Worm (Caenorhabditis elegans): Measurements from ENCODE around the gene ceh-53.

The ceh-53 gene

ce11 chrIV:3497909-3498308 lies at the start of gene ceh-53:
Gene ceh-53, plus strand, starts transcription at chrIV:3498209.
- TF ChIP-seq ref-1 (GFP tag; conservative IDR thresholded peaks at IDR 0.05) (no peak), med-1 (GFP tag; optimal IDR thresholded peaks at IDR 0.05; ENCODE audit: insufficient read depth) (no peak), tab-1 (GFP tag; IDR thresholded peaks at IDR 0.05) (no peak), ztf-23 (GFP tag; IDR thresholded peaks at IDR 0.05) (no peak), T22C8.4 (GFP tag; IDR thresholded peaks at IDR 0.05) (no peak), cog-1 (tag; optimal IDR thresholded peaks at IDR 0.05) (no peak), flt-1 (GFP tag; IDR thresholded peaks at IDR 0.05) (no peak), ztf-29 (GFP tag; IDR thresholded peaks at IDR 0.05) (no peak), klf-2 (GFP tag; conservative IDR thresholded peaks at IDR 0.05) (no peak)

ce11 chrIV:3452516-3452915 lies 45.5 kb upstream of the ceh-53 start:
- TF ChIP-seq med-1 (GFP tag; optimal IDR thresholded peaks at IDR 0.05; ENCODE audit: insufficient read depth) (no peak), flt-1 (GFP tag; IDR thresholded peaks at IDR 0.05) (no peak), klf-2 (GFP tag; conservative IDR thresholded peaks at IDR 0.05) (no peak), tab-1 (GFP tag; IDR thresholded peaks at IDR 0.05) (no peak), ref-1 (GFP tag; conservative IDR thresholded peaks at IDR 0.05) (no peak), ztf-23 (GFP tag; IDR thresholded peaks at IDR 0.05) (no peak), T22C8.4 (GFP tag; IDR thresholded peaks at IDR 0.05) (no peak), cog-1 (tag; optimal IDR thresholded peaks at IDR 0.05) (no peak), ztf-29 (GFP tag; IDR thresholded peaks at IDR 0.05) (no peak)

- TF ChIP-seq cog-1 (tag; optimal IDR thresholded peaks at IDR 0.05) = no peak
- TF ChIP-seq flt-1 (GFP tag; IDR thresholded peaks at IDR 0.05) = no peak
- TF ChIP-seq med-1 (GFP tag; optimal IDR thresholded peaks at IDR 0.05; ENCODE audit: insufficient read depth) = no peak
- TF ChIP-seq ztf-29 (GFP tag; IDR thresholded peaks at IDR 0.05) = no peak
- no peak for TF ChIP-seq ref-1 (GFP tag; conservative IDR thresholded peaks at IDR 0.05)
- TF ChIP-seq T22C8.4 (GFP tag; IDR thresholded peaks at IDR 0.05) = no peak
Observed at ce11 chrIV:3453346-3453745, 44.7 kb upstream of the ceh-53 start, which contains the start of gene srz-23. Gene srz-23, plus strand, starts transcription at chrIV:3453608.

ce11 chrIV:3455437-3455836 lies 42.6 kb upstream of the ceh-53 start:
- TF ChIP-seq ztf-29 (GFP tag; IDR thresholded peaks at IDR 0.05) = peak; percentile 75; the same call in 1 of the 2 replicates

ce11 chrIV:3463254-3463653 lies 34.8 kb upstream of the ceh-53 start, which contains the start of gene F58E2.4:
Gene F58E2.4, plus strand, starts transcription at chrIV:3463387.
- TF ChIP-seq flt-1 (GFP tag; IDR thresholded peaks at IDR 0.05) (no peak), tab-1 (GFP tag; IDR thresholded peaks at IDR 0.05) (no peak), ztf-23 (GFP tag; IDR thresholded peaks at IDR 0.05) (no peak), ztf-29 (GFP tag; IDR thresholded peaks at IDR 0.05) (no peak)

- no peak for TF ChIP-seq T22C8.4 (GFP tag; IDR thresholded peaks at IDR 0.05)
- no peak for TF ChIP-seq flt-1 (GFP tag; IDR thresholded peaks at IDR 0.05)
- no peak for TF ChIP-seq tab-1 (GFP tag; IDR thresholded peaks at IDR 0.05)
- no peak for TF ChIP-seq ztf-23 (GFP tag; IDR thresholded peaks at IDR 0.05)
- TF ChIP-seq ztf-29 (GFP tag; IDR thresholded peaks at IDR 0.05) = no peak
- no peak for TF ChIP-seq med-1 (GFP tag; optimal IDR thresholded peaks at IDR 0.05; ENCODE audit: insufficient read depth)
- no peak for TF ChIP-seq klf-2 (GFP tag; conservative IDR thresholded peaks at IDR 0.05)
- no peak for TF ChIP-seq ref-1 (GFP tag; conservative IDR thresholded peaks at IDR 0.05)
- no peak for TF ChIP-seq cog-1 (tag; optimal IDR thresholded peaks at IDR 0.05)
Observed at ce11 chrIV:3467128-3467527, 30.9 kb upstream of the ceh-53 start, which contains the start of gene F58E2.3. Gene F58E2.3, plus strand, starts transcription at chrIV:3467428.

- TF ChIP-seq cog-1 (tag; optimal IDR thresholded peaks at IDR 0.05) (no peak), ztf-23 (GFP tag; IDR thresholded peaks at IDR 0.05) (no peak), flt-1 (GFP tag; IDR thresholded peaks at IDR 0.05) (no peak)
Observed at ce11 chrIV:3467751-3468150, 30.3 kb upstream of the ceh-53 start.

- TF ChIP-seq ref-1 (GFP tag; conservative IDR thresholded peaks at IDR 0.05) (no peak), cog-1 (tag; optimal IDR thresholded peaks at IDR 0.05) (no peak), T22C8.4 (GFP tag; IDR thresholded peaks at IDR 0.05) (no peak), ztf-23 (GFP tag; IDR thresholded peaks at IDR 0.05) (no peak), med-1 (GFP tag; optimal IDR thresholded peaks at IDR 0.05; ENCODE audit: insufficient read depth) (no peak), ztf-29 (GFP tag; IDR thresholded peaks at IDR 0.05) (no peak), tab-1 (GFP tag; IDR thresholded peaks at IDR 0.05) (no peak), flt-1 (GFP tag; IDR thresholded peaks at IDR 0.05) (no peak), klf-2 (GFP tag; conservative IDR thresholded peaks at IDR 0.05) (no peak)
Observed at ce11 chrIV:3469742-3470141, 28.3 kb upstream of the ceh-53 start, which contains the start of gene F58E2.2. Gene F58E2.2, plus strand, starts transcription at chrIV:3470042.

ce11 chrIV:3477124-3477523 lies 20.9 kb upstream of the ceh-53 start, which contains the start of gene srz-69:
Gene srz-69, minus strand, starts transcription at chrIV:3477224.
- no peak for TF ChIP-seq ztf-29 (GFP tag; IDR thresholded peaks at IDR 0.05)

ce11 chrIV:3478911-3479385 lies 19.1 kb upstream of the ceh-53 start, which contains the start of the genes srz-70 and C09G12.5:
Gene srz-70, minus strand, starts transcription at chrIV:3479011.
Gene C09G12.5, plus strand, starts transcription at chrIV:3479335.
- no peak for TF ChIP-seq flt-1 (GFP tag; IDR thresholded peaks at IDR 0.05)
- no peak for TF ChIP-seq ztf-23 (GFP tag; IDR thresholded peaks at IDR 0.05)
- no peak for TF ChIP-seq tab-1 (GFP tag; IDR thresholded peaks at IDR 0.05)
- no peak for TF ChIP-seq T22C8.4 (GFP tag; IDR thresholded peaks at IDR 0.05)
- no peak for TF ChIP-seq cog-1 (tag; optimal IDR thresholded peaks at IDR 0.05)
- TF ChIP-seq med-1 (GFP tag; optimal IDR thresholded peaks at IDR 0.05; ENCODE audit: insufficient read depth) = no peak

ce11 chrIV:3481760-3482159 lies 16.2 kb upstream of the ceh-53 start, which contains the start of gene srz-37:
Gene srz-37, minus strand, starts transcription at chrIV:3481860.
- TF ChIP-seq T22C8.4 (GFP tag; IDR thresholded peaks at IDR 0.05) = no peak
- no peak for TF ChIP-seq flt-1 (GFP tag; IDR thresholded peaks at IDR 0.05)
- TF ChIP-seq cog-1 (tag; optimal IDR thresholded peaks at IDR 0.05) = no peak
- no peak for TF ChIP-seq klf-2 (GFP tag; conservative IDR thresholded peaks at IDR 0.05)

Data from whole organism, midembryonic.